Worm (Caenorhabditis elegans) whole organism, young adult: ENCODE results near the gene fbxb-90.

Experiments
- Y79H2A.3 ChIP-seq: fragments of 200-800 bp; sonication (Bioruptor generic); conservative IDR thresholded peaks from 2 replicates; pipeline ENCODE4 v1.3.6; 2022; ENCODE audit warnings: missing genetic modification reagents, missing genetic modification characterization, missing compliant biosample characterization
- hmg-20 ChIP-seq: fragments of 200-800 bp; sonication (Bioruptor generic); IDR thresholded peaks from 2 replicates; pipeline ENCODE4 v1.3.6; 2022; ENCODE audit warnings: missing genetic modification reagents, missing genetic modification characterization, missing compliant biosample characterization
- snpc-4 ChIP-seq, 5 experiments: fragments of 150-350 bp in 1 of 5; sonication (generic microtip) in 4 of 5; optimal IDR thresholded peaks; 2 replicates each; lab custom pipeline; 2014 to 2018; ENCODE audit warnings: missing genetic modification characterization in 5 of 5, missing biosample characterization in 3 of 5, antibody characterized with exemption in 2 of 5, mild to moderate bottlenecking in 2 of 5, missing compliant biosample characterization in 2 of 5, missing genotype in 2 of 5, moderate library complexity in 2 of 5, missing genetic modification reagents in 1 of 5

ce11 chrII:3752184-3752583 lies 3.6 kb upstream of the fbxb-90 start, which contains the start of gene sdz-11:
- TF ChIP-seq Y79H2A.3 (GFP tag; lab: Robert Waterston, UW) = no peak
- TF ChIP-seq hmg-20 (GFP tag; lab: Robert Waterston, UW) = no peak
- TF ChIP-seq snpc-4 (GFP tag; optimal IDR thresholded peaks at IDR 0.05; lab: Kevin White, UChicago) = no peak
- TF ChIP-seq snpc-4 (tag; optimal IDR thresholded peaks at IDR 0.05; lab: Kevin White, UChicago) = no peak
